Fruit fly (Drosophila melanogaster): ENCODE data around the gene Pc.
A peak's percentile ranks its signal among the peaks of the same experiment; 100 is the strongest.

Gene Pc

DNA sequence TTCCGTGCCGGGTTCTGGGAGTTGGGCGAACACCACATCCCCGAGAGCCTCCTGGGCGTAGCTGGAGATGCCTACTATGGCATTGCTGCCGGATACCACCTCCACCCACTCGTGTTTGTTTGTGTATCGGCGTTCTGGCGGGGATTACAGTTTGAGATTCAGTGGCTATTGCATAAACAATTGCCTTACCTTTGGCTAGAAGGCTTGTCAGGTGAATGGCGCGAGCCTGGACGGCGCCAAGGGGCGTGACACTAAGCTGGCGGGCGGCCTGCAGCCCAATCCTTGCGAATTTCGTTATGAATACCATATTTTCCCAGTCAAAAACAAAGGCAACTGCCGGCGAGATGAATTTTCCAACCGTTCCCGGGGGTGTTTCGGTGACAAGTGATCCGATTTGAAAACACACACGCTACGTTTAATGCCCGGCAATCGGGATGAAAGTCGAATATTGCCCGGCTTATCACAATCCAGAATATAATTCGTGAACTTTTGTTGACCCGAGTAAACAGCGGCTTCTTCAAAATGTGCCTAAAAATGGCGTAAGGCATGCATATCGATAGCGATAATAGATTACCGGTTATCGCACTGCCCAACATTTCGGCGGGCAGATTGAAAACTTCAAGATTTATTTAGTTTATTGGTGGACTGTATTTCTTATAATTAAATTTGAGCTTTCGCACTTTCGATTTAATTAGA, 36.7 kb downstream of the Pc start, which contains the start of gene ppl (continued):
- no peak for TF ChIP-seq CG11294 (GFP tag; IDR thresholded peaks at IDR 0.05)
- no peak for TF ChIP-seq fd85E (GFP tag; optimal IDR thresholded peaks at IDR 0.05)
- TF ChIP-seq CG32006 (GFP tag; optimal IDR thresholded peaks at IDR 0.05) = no peak

DNA sequence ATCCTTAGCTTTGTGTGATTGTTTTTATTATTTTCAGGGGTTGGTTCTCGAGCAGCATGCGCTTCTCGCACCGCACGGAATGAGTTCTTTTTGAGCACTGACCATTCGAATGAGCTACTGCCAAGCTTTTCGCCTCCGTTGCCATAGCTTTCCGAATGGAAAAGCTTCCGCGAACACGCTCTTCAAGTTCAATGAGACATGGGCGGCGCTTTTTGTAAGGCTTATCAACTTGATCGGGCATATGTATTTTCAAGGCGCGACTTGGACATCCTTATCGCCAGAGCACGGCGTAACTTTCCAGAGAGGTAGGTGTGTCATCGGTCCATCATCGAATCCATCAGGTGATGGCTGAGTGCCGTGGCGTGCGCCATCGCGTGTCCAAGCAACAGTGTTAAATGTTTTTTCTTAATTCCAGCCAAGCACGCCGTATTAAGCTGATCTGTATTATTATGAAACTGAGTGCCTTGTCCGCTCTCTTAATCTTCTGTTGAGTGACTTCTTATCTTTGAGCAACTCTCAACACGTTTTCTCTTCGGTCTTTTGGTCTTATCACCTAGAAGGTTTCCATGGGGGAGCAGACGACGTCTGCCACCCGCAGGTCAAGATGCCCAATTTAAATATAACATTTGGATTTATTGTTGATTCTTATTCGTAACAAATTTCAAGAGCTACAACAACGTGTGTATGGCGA, 37.8 kb downstream of the Pc start, which contains the start of gene AcCoAS:
TSS of gene AcCoAS (minus strand) at position 368 of the 691 bp plus-strand sequence.
- TF ChIP-seq CG10631 (GFP tag; optimal IDR thresholded peaks at IDR 0.05) (no peak), Eip93F (GFP tag; optimal IDR thresholded peaks at IDR 0.05) (peak; percentile 25), pdm3 (GFP tag; optimal IDR thresholded peaks at IDR 0.05) (peak; percentile 40), Eip75B (GFP tag; optimal IDR thresholded peaks at IDR 0.05) (peak; percentile 42), CG8319 (GFP tag; optimal IDR thresholded peaks at IDR 0.05) (peak; percentile 33), spab (GFP tag; optimal IDR thresholded peaks at IDR 0.05) (no peak), topi (GFP tag; optimal IDR thresholded peaks at IDR 0.05) (peak; percentile 50), Lpt (GFP tag; optimal IDR thresholded peaks at IDR 0.05) (no peak), vri (GFP tag; optimal IDR thresholded peaks at IDR 0.05) (peak; percentile 94), CG9139 (GFP tag; optimal IDR thresholded peaks at IDR 0.05) (no peak), Gug (GFP tag; IDR thresholded peaks at IDR 0.05) (no peak), Met (GFP tag; optimal IDR thresholded peaks at IDR 0.05) (peak; percentile 45), CG8119 (GFP tag; IDR thresholded peaks at IDR 0.05) (peak; percentile 42; the same call in 1 of the 3 replicates), CG4318 (GFP tag; optimal IDR thresholded peaks at IDR 0.05) (no peak), fd59A (GFP tag; optimal IDR thresholded peaks at IDR 0.05) (no peak), CG10669 (GFP tag; optimal IDR thresholded peaks at IDR 0.05) (peak; percentile 18), CG34406 (GFP tag; optimal IDR thresholded peaks at IDR 0.05) (peak; percentile 21), OdsH (GFP tag; optimal IDR thresholded peaks at IDR 0.05) (peak; percentile 24), CG6808 (GFP tag; optimal IDR thresholded peaks at IDR 0.05) (no peak), cyc (GFP tag; optimal IDR thresholded peaks at IDR 0.05) (peak; percentile 41), Ets96B (tag; optimal IDR thresholded peaks at IDR 0.05) (peak; percentile 12), eg (GFP tag; IDR thresholded peaks at IDR 0.05) (peak; percentile 53; the same call in 2 of the 3 replicates), CG15336 (GFP tag; IDR thresholded peaks at IDR 0.05) (peak; percentile 25; the same call in 1 of the 2 replicates), net (GFP tag; optimal IDR thresholded peaks at IDR 0.05) (peak; percentile 30), CG3919 (GFP tag; optimal IDR thresholded peaks at IDR 0.05) (peak; percentile 46), acj6 (GFP tag; optimal IDR thresholded peaks at IDR 0.05) (peak; percentile 49), esn (GFP tag; optimal IDR thresholded peaks at IDR 0.05) (peak; percentile 59), CG11762 (GFP tag; optimal IDR thresholded peaks at IDR 0.05; ENCODE audit: insufficient read depth) (no peak), CG11294 (GFP tag; IDR thresholded peaks at IDR 0.05) (no peak), salr (GFP tag; optimal IDR thresholded peaks at IDR 0.05) (no peak), ss (GFP tag; optimal IDR thresholded peaks at IDR 0.05) (peak; percentile 44 to 58), fkh (GFP tag; optimal IDR thresholded peaks at IDR 0.05) (no peak), Blimp-1 (GFP tag; optimal IDR thresholded peaks at IDR 0.05) (no peak), CG31627 (GFP tag; optimal IDR thresholded peaks at IDR 0.05) (peak; percentile 29), CG11902 (GFP tag; optimal IDR thresholded peaks at IDR 0.05) (no peak), Sox14 (GFP tag; optimal IDR thresholded peaks at IDR 0.05) (peak; percentile 37), Hr38 (GFP tag; optimal IDR thresholded peaks at IDR 0.05) (no peak), lz (GFP tag; optimal IDR thresholded peaks at IDR 0.05) (peak; percentile 39), fd85E (GFP tag; optimal IDR thresholded peaks at IDR 0.05) (no peak), Hr4 (GFP tag; optimal IDR thresholded peaks at IDR 0.05) (no peak), Sox102F (GFP tag; optimal IDR thresholded peaks at IDR 0.05) (peak; percentile 52), CG16779 (tag; optimal IDR thresholded peaks at IDR 0.05) (peak; percentile 44), CG32006 (GFP tag; optimal IDR thresholded peaks at IDR 0.05) (peak; percentile 1), dsx (GFP tag; optimal IDR thresholded peaks at IDR 0.05; ENCODE audit: poor library complexity, severe bottlenecking) (peak; percentile 22), CG3032 (tag; optimal IDR thresholded peaks at IDR 0.05) (no peak), CG7368 (GFP tag; optimal IDR thresholded peaks at IDR 0.05) (peak; percentile 38)
